Fruit fly (Drosophila melanogaster) S2 (cell line): ENCODE data around the gene CG42866.

Experiments
- CG8478 ChIP-seq: fragments of >200 bp; optimal IDR thresholded peaks from 2 replicates; lab custom pipeline; 2018
- CTCF ChIP-seq, 2 experiments: fragments of >200 bp; optimal IDR thresholded peaks; 2 replicates each; lab custom pipeline; 2018

Gene CG42866

dm6 chr2L:19961585-19961984 is at the start of gene CG42866:
Gene CG42866, minus strand, starts transcription at chr2L:19961685.
- TF ChIP-seq CG8478, result no peak
- TF ChIP-seq CTCF (optimal IDR thresholded peaks at IDR 0.05; lab: Kevin White, UChicago), result no peak

dm6 chr2L:20005064-20005463 is 43.6 kb upstream of the CG42866 start:
- TF ChIP-seq CTCF (optimal IDR thresholded peaks at IDR 0.05; lab: Kevin White, UChicago) (no peak), CG8478 (no peak)

- TF ChIP-seq CTCF (optimal IDR thresholded peaks at IDR 0.05; lab: Kevin White, UChicago) (no peak), CG8478 (no peak)
Measured at dm6 chr2L:20004341-20004740, 42.9 kb upstream of the CG42866 start.

dm6 chr2L:20002086-20002485 is 40.6 kb upstream of the CG42866 start:
- TF ChIP-seq CTCF (optimal IDR thresholded peaks at IDR 0.05; lab: Kevin White, UChicago) (no peak), CG8478 (no peak)

- no peak for TF ChIP-seq CG8478
- TF ChIP-seq CTCF (optimal IDR thresholded peaks at IDR 0.05; lab: Kevin White, UChicago), result no peak
Measured at dm6 chr2L:19998139-19998538, 36.7 kb upstream of the CG42866 start.

- no peak for TF ChIP-seq CTCF (optimal IDR thresholded peaks at IDR 0.05; lab: Kevin White, UChicago)
- no peak for TF ChIP-seq CG8478
Measured at dm6 chr2L:19992427-19992998, 31.0 kb upstream of the CG42866 start.

- TF ChIP-seq CTCF (optimal IDR thresholded peaks at IDR 0.05; lab: Kevin White, UChicago), result peak; percentile 64 to 66
- no peak for TF ChIP-seq CG8478
Measured at dm6 chr2L:19989658-19990362, 28.3 kb upstream of the CG42866 start.

dm6 chr2L:19987875-19988665 is 26.6 kb upstream of the CG42866 start:
- TF ChIP-seq CG8478, result no peak
- no peak for TF ChIP-seq CTCF (optimal IDR thresholded peaks at IDR 0.05; lab: Kevin White, UChicago)

dm6 chr2L:19967390-19967789 is 5.9 kb upstream of the CG42866 start, which contains the start of gene Hf:
Gene Hf, minus strand, starts transcription at chr2L:19967685.
- TF ChIP-seq CG8478 (no peak), CTCF (optimal IDR thresholded peaks at IDR 0.05; lab: Kevin White, UChicago) (no peak)

- no peak for TF ChIP-seq CTCF (optimal IDR thresholded peaks at IDR 0.05; lab: Kevin White, UChicago)
- TF ChIP-seq CG8478, result no peak
Measured at dm6 chr2L:19966410-19966809, 4.9 kb upstream of the CG42866 start, which contains the start of gene OS9. Gene OS9, minus strand, starts transcription at chr2L:19966510.

- no peak for TF ChIP-seq CTCF (optimal IDR thresholded peaks at IDR 0.05; lab: Kevin White, UChicago)
Measured at dm6 chr2L:19963836-19964235, 2.4 kb upstream of the CG42866 start, which contains the start of gene CG10680. Gene CG10680, plus strand, starts transcription at chr2L:19964136.

dm6 chr2L:19962252-19962729 is 806 bp upstream of the CG42866 start, which contains the start of the genes CG13965 and CG16772:
Gene CG13965, minus strand, starts transcription at chr2L:19962352.
Gene CG16772, plus strand, starts transcription at chr2L:19962679.
- TF ChIP-seq CG8478 (no peak), CTCF (optimal IDR thresholded peaks at IDR 0.05; lab: Kevin White, UChicago) (no peak)

- TF ChIP-seq CTCF (optimal IDR thresholded peaks at IDR 0.05; lab: Kevin White, UChicago) (no peak), CG8478 (no peak)
Measured at dm6 chr2L:19960930-19961329, 555 bp downstream of the CG42866 start, which contains the start of gene CG34051. Gene CG34051, minus strand, starts transcription at chr2L:19961030.

dm6 chr2L:19958520-19959161 is 2.8 kb downstream of the CG42866 start, which contains the start of gene COX4:
Gene COX4, plus strand, starts transcription at chr2L:19958713.
- TF ChIP-seq CG8478 (no peak), CTCF (optimal IDR thresholded peaks at IDR 0.05; lab: Kevin White, UChicago) (no peak)

- no peak for TF ChIP-seq CG8478
- no peak for TF ChIP-seq CTCF (optimal IDR thresholded peaks at IDR 0.05; lab: Kevin White, UChicago)
Measured at dm6 chr2L:19952221-19952620, 9.3 kb downstream of the CG42866 start.
